Fruit fly (Drosophila melanogaster) whole organism, adult: ENCODE data around the gene CG12355.

Experiments
- CG12768 ChIP-seq: fragments of 200-800 bp; sonication (Bioruptor generic); optimal IDR thresholded peaks from 2 replicates; lab custom pipeline; 2017; ENCODE audit warnings: missing biosample characterization, missing genetic modification characterization, mild to moderate bottlenecking, moderate library complexity, missing genetic modification reagents
- CG7101 ChIP-seq: fragments of 200-800 bp; sonication (Bioruptor generic); optimal IDR thresholded peaks from 2 replicates; lab custom pipeline; 2018; ENCODE audit warnings: missing biosample characterization, mild to moderate bottlenecking, missing genetic modification characterization, moderate library complexity
- Clk ChIP-seq: fragments of 200-800 bp; sonication (Bioruptor generic); optimal IDR thresholded peaks from 2 replicates; lab custom pipeline; 2017; ENCODE audit warnings: missing biosample characterization, missing genetic modification characterization
- Hr96 ChIP-seq: fragments of 200-800 bp; sonication (Bioruptor generic); optimal IDR thresholded peaks from 2 replicates; lab custom pipeline; 2016; ENCODE audit warnings: missing biosample characterization, missing genetic modification characterization
- cic ChIP-seq: fragments of 200-800 bp; sonication (Bioruptor generic); optimal IDR thresholded peaks from 2 replicates; lab custom pipeline; 2017; ENCODE audit warnings: missing biosample characterization, mild to moderate bottlenecking, missing genetic modification characterization, moderate library complexity
- cnc ChIP-seq, 2 experiments: fragments of >200 bp; optimal IDR thresholded peaks; 2 replicates each; lab custom pipeline; 2017
- kay ChIP-seq: fragments of 200-800 bp; sonication (Bioruptor generic); peaks from one replicate; lab custom pipeline; 2016; ENCODE audit warnings: missing biosample characterization, missing genetic modification characterization, borderline replicate concordance
- pad ChIP-seq: fragments of 200-800 bp; sonication (Bioruptor generic); optimal IDR thresholded peaks from 3 replicates; lab custom pipeline; 2017; ENCODE audit warnings: missing biosample characterization, missing genetic modification characterization, mild to moderate bottlenecking, moderate library complexity, missing genetic modification reagents
- toe ChIP-seq: fragments of 200-800 bp; sonication (Bioruptor generic); optimal IDR thresholded peaks from 2 replicates; lab custom pipeline; 2016; ENCODE audit warnings: missing biosample characterization, missing genetic modification characterization

DNA sequence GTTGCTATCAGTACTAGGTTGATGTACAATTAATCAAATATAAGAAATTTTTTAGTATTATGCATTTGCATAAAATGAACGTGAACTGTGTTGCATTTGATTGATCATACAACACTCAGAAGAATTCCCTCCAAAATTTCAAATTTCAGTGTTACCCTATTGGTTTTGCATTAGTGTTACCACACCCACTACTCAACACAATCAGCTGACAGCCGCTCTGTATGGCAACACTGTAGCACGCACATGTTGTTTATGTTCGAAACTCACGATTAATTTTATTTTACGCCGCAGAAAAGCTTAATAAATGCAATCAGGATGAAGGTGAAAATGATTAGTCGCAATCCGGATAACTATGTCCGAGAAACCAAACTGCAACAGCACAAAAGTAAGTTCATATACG lies 3.4 kb upstream of the CG12355 start, which contains the start of gene CG7275:
- TF ChIP-seq toe (GFP tag; lab: Kevin White, UChicago) (no peak), kay (no peak), cic (GFP tag; lab: Kevin White, UChicago) (peak; percentile 50), cnc (optimal IDR thresholded peaks at IDR 0.05; lab: Kevin White, UChicago) (no peak), CG7101 (tag; lab: Kevin White, UChicago) (no peak), CG12768 (GFP tag; lab: Kevin White, UChicago) (no peak), Hr96 (GFP tag; lab: Kevin White, UChicago) (no peak), Clk (GFP tag; lab: Kevin White, UChicago) (no peak), pad (GFP tag; lab: Kevin White, UChicago) (no peak)
